Fruit fly (Drosophila melanogaster) whole organism, wandering third instar larva: Measurements from ENCODE around the gene Ost48.
A peak's percentile ranks its signal among the peaks of the same experiment; 100 is the strongest.

Experiments used
- Abd-B ChIP-seq: fragments of >200 bp; optimal IDR thresholded peaks from 2 replicates; lab custom pipeline; 2017; ENCODE audit warnings: missing biosample characterization, missing genetic modification characterization
- CG32264 ChIP-seq: fragments of 200-800 bp; sonication (Bioruptor generic); optimal IDR thresholded peaks from 2 replicates; lab custom pipeline; 2016; ENCODE audit warnings: missing biosample characterization, missing genetic modification characterization
- CG9705 ChIP-seq: fragments of 200-800 bp; sonication (Bioruptor generic); optimal IDR thresholded peaks from 2 replicates; lab custom pipeline; 2018; ENCODE audit warnings: missing biosample characterization, mild to moderate bottlenecking, missing genetic modification characterization
- CrebA ChIP-seq: fragments of 200-800 bp; sonication (Bioruptor generic); optimal IDR thresholded peaks from 2 replicates; lab custom pipeline; 2016; ENCODE audit warnings: missing biosample characterization, mild to moderate bottlenecking, missing genetic modification characterization, borderline replicate concordance
- Dfd ChIP-seq: fragments of >200 bp; optimal IDR thresholded peaks from 2 replicates; lab custom pipeline; 2017; ENCODE audit warnings: missing biosample characterization, missing genetic modification characterization
- Dif ChIP-seq: fragments of 200-275, 200-300 bp; sonication (Bioruptor generic); optimal IDR thresholded peaks from 2 replicates; lab custom pipeline; 2018; ENCODE audit warnings: missing biosample characterization, missing genetic modification characterization; ENCODE audit not compliant: partially characterized antibody
- GATAd ChIP-seq: sonication (Bioruptor generic); optimal IDR thresholded peaks from 2 replicates; lab custom pipeline; 2016; ENCODE audit warnings: missing biosample characterization, missing genetic modification characterization
- HLH106 ChIP-seq: fragments of 200-800 bp; optimal IDR thresholded peaks from 3 replicates; lab custom pipeline; 2019; ENCODE audit warnings: missing biosample characterization, mild to moderate bottlenecking, missing genetic modification characterization, moderate library complexity
- Hnf4 ChIP-seq: fragments of 200-800 bp; sonication (Bioruptor generic); optimal IDR thresholded peaks from 2 replicates; lab custom pipeline; 2016; ENCODE audit warnings: missing biosample characterization, mild to moderate bottlenecking, missing genetic modification characterization
- Hr78 ChIP-seq: fragments of >200 bp; optimal IDR thresholded peaks from 2 replicates; lab custom pipeline; 2017; ENCODE audit warnings: missing biosample characterization, missing genetic modification characterization
- Hr83 ChIP-seq: fragments of 200-300 bp; sonication (Bioruptor generic); optimal IDR thresholded peaks from 2 replicates; lab custom pipeline; 2016; ENCODE audit warnings: missing biosample characterization, mild to moderate bottlenecking, missing genetic modification characterization, moderate library complexity; ENCODE audit not compliant: poor library complexity, severe bottlenecking
- Jra ChIP-seq: sonication (Bioruptor generic); optimal IDR thresholded peaks from 2 replicates; lab custom pipeline; 2016; ENCODE audit warnings: missing biosample characterization, missing genetic modification characterization
- Mio ChIP-seq: sonication (Bioruptor generic); optimal IDR thresholded peaks from 2 replicates; lab custom pipeline; 2016; ENCODE audit warnings: missing biosample characterization, missing genetic modification characterization
- Myc ChIP-seq: fragments of >200 bp; optimal IDR thresholded peaks from 2 replicates; lab custom pipeline; 2017
- N ChIP-seq: fragments of >200 bp; optimal IDR thresholded peaks from 2 replicates; lab custom pipeline; 2018; ENCODE audit warnings: missing biosample characterization, missing external identifiers, missing genetic modification characterization
- OdsH ChIP-seq: fragments of 200-800 bp; sonication (Bioruptor generic); optimal IDR thresholded peaks from 2 replicates; lab custom pipeline; 2016; ENCODE audit warnings: missing biosample characterization, mild to moderate bottlenecking, missing genetic modification characterization
- Rel ChIP-seq, 2 experiments: fragments of 200-800 bp; sonication (Bioruptor generic) in 1 of 2; optimal IDR thresholded peaks; 2 replicates in 1 of 2; 3 replicates in 1 of 2; lab custom pipeline; 2016 to 2019; ENCODE audit warnings: mild to moderate bottlenecking in 2 of 2, missing biosample characterization in 2 of 2, missing genetic modification characterization in 2 of 2, moderate library complexity in 1 of 2
- Sp1 ChIP-seq: fragments of 200-800 bp; sonication (Bioruptor generic); optimal IDR thresholded peaks from 3 replicates; lab custom pipeline; 2019; ENCODE audit warnings: missing biosample characterization, mild to moderate bottlenecking, missing genetic modification characterization, moderate library complexity
- Vsx2 ChIP-seq: fragments of 200-300, 225-300 bp; sonication (Bioruptor generic); optimal IDR thresholded peaks from 2 replicates; lab custom pipeline; 2018; ENCODE audit warnings: missing biosample characterization, missing genetic modification characterization; ENCODE audit not compliant: partially characterized antibody
- br ChIP-seq: fragments of 200-800 bp; sonication (Bioruptor generic); optimal IDR thresholded peaks from 2 replicates; lab custom pipeline; 2016; ENCODE audit warnings: missing biosample characterization, missing genetic modification characterization
- brk ChIP-seq: fragments of 200-800 bp; sonication (Bioruptor generic); optimal IDR thresholded peaks from 2 replicates; lab custom pipeline; 2016; ENCODE audit warnings: missing biosample characterization, mild to moderate bottlenecking, missing genetic modification characterization
- dl ChIP-seq, 2 experiments: fragments of 175-275, 200-275 bp in 1 of 2; fragments of 200-275 bp in 1 of 2; sonication (Bioruptor generic); optimal IDR thresholded peaks; lab custom pipeline; 2018; ENCODE audit warnings: mild to moderate bottlenecking in 2 of 2, missing biosample characterization in 2 of 2, missing genetic modification characterization in 2 of 2, moderate library complexity in 2 of 2; ENCODE audit not compliant: partially characterized antibody in 2 of 2, insufficient read depth in 1 of 2
- dmrt93B ChIP-seq: fragments of 200-800 bp; sonication (Bioruptor generic); optimal IDR thresholded peaks from 2 replicates; lab custom pipeline; 2018; ENCODE audit warnings: missing biosample characterization, mild to moderate bottlenecking, missing genetic modification characterization
- dsf ChIP-seq: sonication (Bioruptor generic); optimal IDR thresholded peaks from 2 replicates; lab custom pipeline; 2016; ENCODE audit warnings: missing biosample characterization, missing genetic modification characterization, borderline replicate concordance
- ey ChIP-seq: fragments of 200-800 bp; sonication (Bioruptor generic); optimal IDR thresholded peaks from 2 replicates; lab custom pipeline; 2016; ENCODE audit warnings: missing biosample characterization, missing genetic modification characterization
- foxo ChIP-seq, 2 experiments: fragments of 200-800 bp; sonication (Bioruptor generic); optimal IDR thresholded peaks; 2 replicates in 1 of 2; 3 replicates in 1 of 2; lab custom pipeline; 2016 to 2017; ENCODE audit warnings: missing biosample characterization in 2 of 2, missing genetic modification characterization in 2 of 2
- fru ChIP-seq: fragments of 200-800 bp; sonication (Bioruptor generic); optimal IDR thresholded peaks from 3 replicates; lab custom pipeline; 2016; ENCODE audit warnings: missing biosample characterization, mild to moderate bottlenecking, missing genetic modification characterization
- h ChIP-seq: fragments of 200-800 bp; sonication (Bioruptor generic); optimal IDR thresholded peaks from 3 replicates; lab custom pipeline; 2016; ENCODE audit warnings: missing biosample characterization, mild to moderate bottlenecking, missing genetic modification characterization
- jim ChIP-seq: fragments of 175-275, 200-325 bp; sonication (Bioruptor generic); optimal IDR thresholded peaks from 2 replicates; lab custom pipeline; 2016; ENCODE audit warnings: missing biosample characterization, mild to moderate bottlenecking, missing genetic modification characterization
- lola ChIP-seq: fragments of >200 bp; optimal IDR thresholded peaks from 2 replicates; lab custom pipeline; 2017; ENCODE audit warnings: missing biosample characterization, missing genetic modification characterization
- pan ChIP-seq: fragments of >200 bp; optimal IDR thresholded peaks from 2 replicates; lab custom pipeline; 2017
- psq ChIP-seq: fragments of 200-800 bp; sonication (Bioruptor generic); optimal IDR thresholded peaks from 3 replicates; lab custom pipeline; 2017; ENCODE audit warnings: missing biosample characterization, mild to moderate bottlenecking, missing genetic modification characterization, moderate library complexity
- rgr ChIP-seq: fragments of 200-800 bp; sonication (Bioruptor generic); optimal IDR thresholded peaks from 3 replicates; lab custom pipeline; 2016; ENCODE audit warnings: missing biosample characterization, mild to moderate bottlenecking, missing genetic modification characterization
- sage ChIP-seq: fragments of 200-800 bp; sonication (Bioruptor generic); optimal IDR thresholded peaks from 2 replicates; lab custom pipeline; 2016; ENCODE audit warnings: missing biosample characterization, mild to moderate bottlenecking, missing genetic modification characterization
- sv ChIP-seq: fragments of 200-800 bp; sonication (Bioruptor generic); optimal IDR thresholded peaks from 3 replicates; lab custom pipeline; 2016; ENCODE audit warnings: missing biosample characterization, missing genetic modification characterization
- tai ChIP-seq: sonication (Bioruptor generic); optimal IDR thresholded peaks from 2 replicates; lab custom pipeline; 2016; ENCODE audit warnings: missing biosample characterization, missing genetic modification characterization
- usp ChIP-seq: fragments of >200 bp; optimal IDR thresholded peaks from 2 replicates; lab custom pipeline; 2017; ENCODE audit warnings: missing biosample characterization, missing genetic modification characterization
- woc ChIP-seq: sonication (Bioruptor generic); optimal IDR thresholded peaks from 2 replicates; lab custom pipeline; 2016; ENCODE audit warnings: missing biosample characterization, mild to moderate bottlenecking, missing genetic modification characterization

Ost48 gene

dm6 chrX:9158366-9158765 lies at the start of gene Ost48, which contains the start of gene Dlip1:
Ost48 (minus strand) TSS chrX:9158515.
Dlip1 (plus strand) TSS chrX:9158622.
- TF ChIP-seq Rel (GFP tag; optimal IDR thresholded peaks at IDR 0.05; lab: Kevin White, UChicago): no peak
- peak; percentile 3 for TF ChIP-seq Rel (tag; optimal IDR thresholded peaks at IDR 0.05; lab: Kevin White, UChicago)
- no peak for TF ChIP-seq dmrt93B (GFP tag; lab: Kevin White, UChicago)
- TF ChIP-seq, all 38 proteins: peak for 1

dm6 chrX:9201866-9202681 lies 43.8 kb upstream of the Ost48 start:
- TF ChIP-seq Hnf4 (no peak), lola (no peak), sv (GFP tag; lab: Kevin White, UChicago) (peak; percentile 4), dmrt93B (GFP tag; lab: Kevin White, UChicago) (no peak), jim (GFP tag; lab: Kevin White, UChicago) (no peak), OdsH (GFP tag; lab: Kevin White, UChicago) (no peak), CG32264 (no peak), Myc (lab: Kevin White, UChicago) (no peak), Hr78 (no peak), Jra (GFP tag; lab: Kevin White, UChicago) (no peak), HLH106 (peak; percentile 44), ey (GFP tag; lab: Kevin White, UChicago) (no peak), sage (no peak), CG9705 (GFP tag; lab: Kevin White, UChicago) (no peak), h (peak; percentile 14), pan (lab: Kevin White, UChicago) (no peak), Dif (GFP tag; lab: Kevin White, UChicago) (no peak), N (GFP tag; lab: Kevin White, UChicago) (no peak), Dfd (GFP tag; lab: Kevin White, UChicago) (no peak), GATAd (GFP tag; lab: Kevin White, UChicago) (no peak), br (GFP tag; lab: Kevin White, UChicago) (no peak), dl (GFP tag; optimal IDR thresholded peaks at IDR 0.05; lab: Kevin White, UChicago; ENCODE audit: insufficient read depth in 1 of 2, partially characterized antibody in 2 of 2) (no peak), brk (GFP tag; lab: Kevin White, UChicago) (no peak), Vsx2 (GFP tag; lab: Kevin White, UChicago) (no peak), Abd-B (GFP tag; lab: Kevin White, UChicago) (no peak), Mio (no peak), Sp1 (GFP tag; lab: Kevin White, UChicago) (no peak), psq (peak; percentile 29), CrebA (no peak), woc (no peak), Hr83 (GFP tag; lab: Kevin White, UChicago) (no peak), fru (peak; percentile 21), tai (GFP tag; lab: Kevin White, UChicago) (no peak), usp (no peak), dsf (GFP tag; lab: Kevin White, UChicago) (no peak), foxo (GFP tag; optimal IDR thresholded peaks at IDR 0.05; lab: Kevin White, UChicago) (peak in 1 of 2 experiments; percentile 5), Rel (GFP tag; optimal IDR thresholded peaks at IDR 0.05; lab: Kevin White, UChicago) (no peak), Rel (tag; optimal IDR thresholded peaks at IDR 0.05; lab: Kevin White, UChicago) (no peak), rgr (peak; percentile 44)

- no peak for TF ChIP-seq pan (lab: Kevin White, UChicago)
- TF ChIP-seq HLH106: no peak
- TF ChIP-seq dl (GFP tag; optimal IDR thresholded peaks at IDR 0.05; lab: Kevin White, UChicago; ENCODE audit: insufficient read depth in 1 of 2, partially characterized antibody in 2 of 2): no peak
- TF ChIP-seq Hnf4: no peak
- TF ChIP-seq CG9705 (GFP tag; lab: Kevin White, UChicago): no peak
- TF ChIP-seq Vsx2 (GFP tag; lab: Kevin White, UChicago): no peak
- TF ChIP-seq Jra (GFP tag; lab: Kevin White, UChicago): no peak
- TF ChIP-seq usp: no peak
- no peak for TF ChIP-seq br (GFP tag; lab: Kevin White, UChicago)
- no peak for TF ChIP-seq Abd-B (GFP tag; lab: Kevin White, UChicago)
- TF ChIP-seq Dif (GFP tag; lab: Kevin White, UChicago): no peak
- no peak for TF ChIP-seq OdsH (GFP tag; lab: Kevin White, UChicago)
Measured at dm6 chrX:9201080-9201479, 42.8 kb upstream of the Ost48 start.
